Worm (Caenorhabditis elegans) whole organism, mixed stage, embryonic: ENCODE results near the gene Y37E11B.10.

Experiments used
- ces-1 ChIP-seq: fragments of 150-350 bp; optimal IDR thresholded peaks from 2 replicates; lab custom pipeline; 2014; ENCODE audit warnings: missing biosample characterization, missing genetic modification reagents, missing genetic modification characterization
- ham-2 ChIP-seq: fragments of 200-800 bp; sonication (Bioruptor generic); optimal IDR thresholded peaks from 2 replicates; lab custom pipeline; 2018; ENCODE audit warnings: mild to moderate bottlenecking, missing genetic modification characterization, missing compliant biosample characterization
- lin-13 ChIP-seq: fragments of 150-350 bp; optimal IDR thresholded peaks from 2 replicates; lab custom pipeline; 2014; ENCODE audit warnings: missing biosample characterization, missing genetic modification characterization
- nhr-237 ChIP-seq: fragments of 150-350 bp; optimal IDR thresholded peaks from 2 replicates; lab custom pipeline; 2014; ENCODE audit warnings: missing biosample characterization, missing genetic modification characterization
- nhr-28 ChIP-seq: fragments of 150-350 bp; optimal IDR thresholded peaks from 2 replicates; lab custom pipeline; 2014; ENCODE audit warnings: missing biosample characterization, missing genetic modification characterization
- nhr-76 ChIP-seq: sonication (generic microtip); optimal IDR thresholded peaks from 2 replicates; lab custom pipeline; 2017; ENCODE audit warnings: missing biosample characterization, missing genetic modification characterization
- pha-4 ChIP-seq: fragments of 150-350 bp; optimal IDR thresholded peaks from 2 replicates; lab custom pipeline; 2018; ENCODE audit warnings: missing biosample characterization, missing genetic modification reagents, missing genetic modification characterization
- snpc-4 ChIP-seq: fragments of 150-350 bp; optimal IDR thresholded peaks from 2 replicates; lab custom pipeline; 2014; ENCODE audit warnings: missing biosample characterization, missing genetic modification characterization
- unc-62 ChIP-seq: fragments of 150-350 bp; optimal IDR thresholded peaks from 2 replicates; lab custom pipeline; 2014; ENCODE audit warnings: missing biosample characterization, missing genetic modification reagents, missing genetic modification characterization

DNA sequence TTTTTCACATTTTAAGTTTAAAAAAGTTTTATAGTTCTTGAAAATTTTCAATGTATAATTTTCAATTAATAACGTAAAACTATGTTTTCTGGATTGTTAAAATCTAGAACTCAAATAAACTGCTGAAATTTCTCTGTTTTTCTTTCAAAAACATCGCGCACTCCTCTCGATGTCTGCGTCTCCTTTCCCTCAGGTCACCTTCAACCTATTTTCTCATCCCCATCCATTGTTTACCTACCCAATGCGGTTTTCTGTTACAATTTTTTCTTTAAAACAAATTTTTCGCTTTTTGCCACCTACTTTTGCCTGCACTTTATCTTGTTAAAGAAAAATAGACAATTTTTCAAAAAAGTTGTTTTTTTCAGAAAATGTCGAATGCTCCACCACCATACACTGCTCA is 27.0 kb upstream of the Y37E11B.10 start, which contains the start of gene ZC416.2:
- TF ChIP-seq ham-2 (GFP tag; lab: Kevin White, UChicago) (no peak), unc-62 (GFP tag; lab: Kevin White, UChicago) (no peak), pha-4 (tag; lab: Kevin White, UChicago) (no peak), lin-13 (tag; lab: Kevin White, UChicago) (no peak), nhr-237 (tag; lab: Kevin White, UChicago) (no peak), nhr-76 (no peak), snpc-4 (tag; lab: Kevin White, UChicago) (no peak), nhr-28 (tag; lab: Kevin White, UChicago) (no peak), ces-1 (GFP tag; lab: Kevin White, UChicago) (no peak)
